Fruit fly (Drosophila melanogaster): ENCODE data around the gene CG4631.

The CG4631 gene

DNA sequence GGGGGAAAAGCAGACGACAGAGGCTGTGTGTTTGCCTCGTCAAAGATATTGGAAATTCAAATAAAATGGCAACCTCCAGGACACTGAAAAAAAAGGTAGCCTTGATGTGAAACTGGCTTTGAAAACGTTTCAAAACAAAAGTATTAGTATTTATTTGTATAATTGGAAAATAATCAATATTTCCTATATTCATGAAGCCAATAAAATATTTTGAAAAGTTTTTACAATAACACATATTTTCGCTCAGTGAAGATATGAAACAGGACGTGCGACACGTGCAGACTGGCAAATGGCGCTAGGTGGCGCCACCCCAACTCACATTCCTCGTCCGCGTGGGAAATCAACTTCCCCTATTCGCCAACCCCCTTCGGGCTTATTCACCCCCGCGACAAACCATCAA, 40.6 kb downstream of the CG4631 start (continued):
- TF ChIP-seq Ets96B (tag; optimal IDR thresholded peaks at IDR 0.05): peak; percentile 48
- no peak for TF ChIP-seq CG8319 (GFP tag; optimal IDR thresholded peaks at IDR 0.05)
- peak; percentile 30 for TF ChIP-seq fd59A (GFP tag; optimal IDR thresholded peaks at IDR 0.05)
- no peak for TF ChIP-seq Eip93F (GFP tag; optimal IDR thresholded peaks at IDR 0.05)
- TF ChIP-seq CG10631 (GFP tag; optimal IDR thresholded peaks at IDR 0.05): peak; percentile 26
- TF ChIP-seq Hr4 (GFP tag; optimal IDR thresholded peaks at IDR 0.05): peak; percentile 72
- peak; percentile 21 for TF ChIP-seq CG8632 (GFP tag; optimal IDR thresholded peaks at IDR 0.05)
- peak; percentile 30 for TF ChIP-seq CG4318 (GFP tag; optimal IDR thresholded peaks at IDR 0.05)
- TF ChIP-seq Gug (GFP tag; IDR thresholded peaks at IDR 0.05): no peak
- TF ChIP-seq CG34406 (GFP tag; optimal IDR thresholded peaks at IDR 0.05): peak; percentile 28
- TF ChIP-seq salr (GFP tag; optimal IDR thresholded peaks at IDR 0.05): no peak
- TF ChIP-seq Blimp-1 (GFP tag; optimal IDR thresholded peaks at IDR 0.05): no peak
- no peak for TF ChIP-seq Hr38 (GFP tag; optimal IDR thresholded peaks at IDR 0.05)
- TF ChIP-seq dac (GFP tag; optimal IDR thresholded peaks at IDR 0.05): no peak
- peak; percentile 30 for TF ChIP-seq Smox (GFP tag; optimal IDR thresholded peaks at IDR 0.05)
- TF ChIP-seq Sox15 (GFP tag; optimal IDR thresholded peaks at IDR 0.05): no peak
- peak; percentile 22 for TF ChIP-seq CG6792 (GFP tag; optimal IDR thresholded peaks at IDR 0.05)
- TF ChIP-seq CG11902 (GFP tag; optimal IDR thresholded peaks at IDR 0.05): no peak

DNA sequence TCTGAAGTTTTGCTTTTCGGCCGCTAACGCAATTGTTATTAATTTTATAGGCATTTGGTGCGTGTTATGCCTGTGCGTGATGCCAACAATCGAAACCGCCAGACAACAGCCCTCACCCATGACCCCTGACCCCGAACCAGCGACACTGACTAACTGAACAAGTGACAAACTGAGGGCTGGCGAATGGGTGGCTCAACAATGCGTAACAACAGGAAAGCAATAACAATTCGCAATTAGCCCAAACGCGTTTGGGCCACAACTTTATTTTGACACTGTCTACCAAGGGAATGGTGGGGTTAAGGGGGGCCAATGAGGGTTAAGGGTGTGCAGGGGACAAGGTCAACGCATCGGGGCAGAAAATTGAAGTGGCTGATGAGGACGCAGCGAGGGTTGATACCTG, 41.8 kb downstream of the CG4631 start:
- no peak for TF ChIP-seq cyc (GFP tag; optimal IDR thresholded peaks at IDR 0.05)
- no peak for TF ChIP-seq CG6808 (GFP tag; optimal IDR thresholded peaks at IDR 0.05)
- no peak for TF ChIP-seq CG31627 (GFP tag; optimal IDR thresholded peaks at IDR 0.05)
- no peak for TF ChIP-seq CG10631 (GFP tag; optimal IDR thresholded peaks at IDR 0.05)
- no peak for TF ChIP-seq Sox15 (GFP tag; optimal IDR thresholded peaks at IDR 0.05)
- no peak for TF ChIP-seq CG10669 (GFP tag; optimal IDR thresholded peaks at IDR 0.05)
- no peak for TF ChIP-seq CG16779 (tag; optimal IDR thresholded peaks at IDR 0.05)
- TF ChIP-seq OdsH (GFP tag; optimal IDR thresholded peaks at IDR 0.05): no peak
- TF ChIP-seq CG11294 (GFP tag; IDR thresholded peaks at IDR 0.05): no peak
- TF ChIP-seq Met (GFP tag; optimal IDR thresholded peaks at IDR 0.05): no peak
- TF ChIP-seq CG34406 (GFP tag; optimal IDR thresholded peaks at IDR 0.05): no peak
- no peak for TF ChIP-seq dsx (GFP tag; optimal IDR thresholded peaks at IDR 0.05; ENCODE audit: poor library complexity, severe bottlenecking)
- TF ChIP-seq Hr38 (GFP tag; optimal IDR thresholded peaks at IDR 0.05): no peak
- no peak for TF ChIP-seq CG8319 (GFP tag; optimal IDR thresholded peaks at IDR 0.05)
- no peak for TF ChIP-seq Ets96B (tag; optimal IDR thresholded peaks at IDR 0.05)
- no peak for TF ChIP-seq vri (GFP tag; optimal IDR thresholded peaks at IDR 0.05)
- TF ChIP-seq Eip93F (GFP tag; optimal IDR thresholded peaks at IDR 0.05): no peak
- TF ChIP-seq CG11902 (GFP tag; optimal IDR thresholded peaks at IDR 0.05): no peak

DNA sequence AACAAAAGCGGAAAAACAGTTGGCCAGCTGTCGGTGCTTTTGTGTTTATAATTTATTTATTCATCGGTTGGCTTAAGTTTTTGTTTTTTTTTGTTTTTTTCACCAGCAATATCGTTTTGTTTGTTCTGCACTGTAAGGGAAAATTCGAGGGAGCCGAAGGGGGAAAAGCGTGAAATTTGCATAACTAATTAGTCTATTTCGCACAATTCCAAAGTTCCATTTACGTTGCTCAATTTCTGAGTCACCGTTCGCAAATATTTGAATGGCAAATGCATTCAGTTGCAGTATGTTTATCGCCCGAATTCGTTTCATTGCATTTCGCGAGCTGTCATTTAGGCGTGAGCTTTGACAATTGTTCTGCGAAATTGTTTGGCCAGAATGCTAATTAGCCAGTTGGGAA, 46.4 kb downstream of the CG4631 start:
- no peak for TF ChIP-seq Eip75B (GFP tag; optimal IDR thresholded peaks at IDR 0.05)
- TF ChIP-seq CG1621 (tag; optimal IDR thresholded peaks at IDR 0.05): no peak
- no peak for TF ChIP-seq Ets96B (tag; optimal IDR thresholded peaks at IDR 0.05)
- no peak for TF ChIP-seq CG32006 (GFP tag; optimal IDR thresholded peaks at IDR 0.05)

DNA sequence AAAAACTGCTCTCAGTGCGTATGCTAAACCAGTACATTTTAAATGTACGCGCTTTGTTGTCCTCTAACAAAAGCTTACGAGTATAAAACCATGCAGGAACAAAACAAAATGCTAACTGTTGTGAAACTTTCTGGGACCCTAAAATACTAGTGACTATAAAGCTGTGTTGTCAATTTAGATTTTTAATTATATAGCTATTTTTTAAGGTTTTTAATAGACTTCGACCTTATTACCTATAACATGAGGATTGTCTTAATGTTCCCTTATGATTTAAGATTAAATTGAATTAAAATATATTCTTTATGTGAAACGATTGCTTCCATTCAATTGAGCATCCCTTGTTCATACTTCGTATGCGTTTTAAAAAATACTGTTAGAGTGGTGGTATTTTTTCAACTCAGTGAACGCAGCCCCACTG, 49.5 kb downstream of the CG4631 start:
- TF ChIP-seq CG8632 (GFP tag; optimal IDR thresholded peaks at IDR 0.05) (peak; percentile 24), topi (GFP tag; optimal IDR thresholded peaks at IDR 0.05) (peak; percentile 67), fkh (GFP tag; optimal IDR thresholded peaks at IDR 0.05) (no peak), CG6808 (GFP tag; optimal IDR thresholded peaks at IDR 0.05) (no peak), salr (GFP tag; optimal IDR thresholded peaks at IDR 0.05) (no peak), CG10669 (GFP tag; optimal IDR thresholded peaks at IDR 0.05) (no peak), cyc (GFP tag; optimal IDR thresholded peaks at IDR 0.05) (peak; percentile 55), Sox14 (GFP tag; optimal IDR thresholded peaks at IDR 0.05) (peak; percentile 67), CG32006 (GFP tag; optimal IDR thresholded peaks at IDR 0.05) (no peak), vri (GFP tag; optimal IDR thresholded peaks at IDR 0.05) (no peak), Blimp-1 (GFP tag; optimal IDR thresholded peaks at IDR 0.05) (no peak), CG7368 (GFP tag; optimal IDR thresholded peaks at IDR 0.05) (no peak), ss (GFP tag; optimal IDR thresholded peaks at IDR 0.05) (no peak), Sox15 (GFP tag; optimal IDR thresholded peaks at IDR 0.05) (peak; percentile 17), CG16779 (tag; optimal IDR thresholded peaks at IDR 0.05) (no peak), CG4318 (GFP tag; optimal IDR thresholded peaks at IDR 0.05) (no peak), svp (GFP tag) (peak; percentile 88), Gug (GFP tag; IDR thresholded peaks at IDR 0.05) (no peak), dac (GFP tag; optimal IDR thresholded peaks at IDR 0.05) (no peak), CG31627 (GFP tag; optimal IDR thresholded peaks at IDR 0.05) (peak; percentile 62), CG6276 (GFP tag; optimal IDR thresholded peaks at IDR 0.05) (no peak), CG8319 (GFP tag; optimal IDR thresholded peaks at IDR 0.05) (no peak), acj6 (GFP tag; optimal IDR thresholded peaks at IDR 0.05) (no peak), net (GFP tag; optimal IDR thresholded peaks at IDR 0.05) (no peak), CG11294 (GFP tag; IDR thresholded peaks at IDR 0.05) (peak; percentile 22; the same call in 1 of the 2 replicates), achi (GFP tag; optimal IDR thresholded peaks at IDR 0.05) (peak; percentile 23), Met (GFP tag; optimal IDR thresholded peaks at IDR 0.05) (peak; percentile 66), CG10631 (GFP tag; optimal IDR thresholded peaks at IDR 0.05) (peak; percentile 63), CG11762 (GFP tag; optimal IDR thresholded peaks at IDR 0.05; ENCODE audit: insufficient read depth) (no peak), Ets96B (tag; optimal IDR thresholded peaks at IDR 0.05) (peak; percentile 48), CG34406 (GFP tag; optimal IDR thresholded peaks at IDR 0.05) (peak; percentile 51)

Measured in whole organism, prepupa.